Fruit fly (Drosophila melanogaster) whole organism, embryonic: ENCODE data around the gene spz5.

ENCODE experiments used
- Abd-B ChIP-seq: fragments of 200-800 bp; sonication (Bioruptor generic); optimal IDR thresholded peaks from 2 replicates; lab custom pipeline; 2018; ENCODE audit warnings: missing biosample characterization, mild to moderate bottlenecking, missing genetic modification characterization, moderate library complexity
- CG10274 ChIP-seq: fragments of 200-800 bp; sonication (Bioruptor generic); optimal IDR thresholded peaks from 3 replicates; lab custom pipeline; 2017; ENCODE audit warnings: missing biosample characterization, mild to moderate bottlenecking, missing genetic modification characterization
- CG10959 ChIP-seq: fragments of 200-800 bp; sonication (Bioruptor generic); IDR thresholded peaks from 2 replicates; pipeline ENCODE4 v1.3.6; 2022; ENCODE audit warnings: missing biosample characterization, missing genetic modification characterization
- CG13424 ChIP-seq: fragments of 200-800 bp; sonication (Bioruptor generic); optimal IDR thresholded peaks from 2 replicates; lab custom pipeline; 2019; ENCODE audit warnings: missing biosample characterization, mild to moderate bottlenecking, missing genetic modification characterization, moderate library complexity
- CG13624 ChIP-seq: fragments of 200-800 bp; sonication (Bioruptor generic); optimal IDR thresholded peaks from 2 replicates; lab custom pipeline; 2016; ENCODE audit warnings: missing biosample characterization, missing genetic modification characterization
- CG15514 ChIP-seq: fragments of 200-800 bp; sonication (Bioruptor generic); optimal IDR thresholded peaks from 3 replicates; lab custom pipeline; 2017; ENCODE audit warnings: missing biosample characterization, missing genetic modification characterization, mild to moderate bottlenecking, moderate library complexity, missing genetic modification reagents
- CG17359 ChIP-seq: fragments of 200-800 bp; sonication (Bioruptor generic); optimal IDR thresholded peaks from 3 replicates; lab custom pipeline; 2018; ENCODE audit warnings: missing biosample characterization, mild to moderate bottlenecking, missing genetic modification characterization, moderate library complexity
- CG17912 ChIP-seq: fragments of 200-800 bp; sonication (Bioruptor generic); optimal IDR thresholded peaks from 2 replicates; lab custom pipeline; 2018; ENCODE audit warnings: missing biosample characterization, mild to moderate bottlenecking, missing genetic modification characterization
- CG2199 ChIP-seq: fragments of 200-800 bp; sonication (Bioruptor generic); IDR thresholded peaks from 3 replicates; pipeline ENCODE4 v1.3.6; 2022; ENCODE audit warnings: missing biosample characterization, missing genetic modification characterization
- CG2678 ChIP-seq: fragments of 200-800 bp; sonication (Bioruptor generic); optimal IDR thresholded peaks from 3 replicates; lab custom pipeline; 2019; ENCODE audit warnings: missing biosample characterization, mild to moderate bottlenecking, missing genetic modification characterization, moderate library complexity
- CG3407 ChIP-seq: fragments of 200-800 bp; sonication (Bioruptor generic); optimal IDR thresholded peaks from 2 replicates; lab custom pipeline; 2018; ENCODE audit warnings: missing biosample characterization, mild to moderate bottlenecking, missing genetic modification characterization
- CG3995 ChIP-seq: fragments of 200-800 bp; sonication (Bioruptor generic); optimal IDR thresholded peaks from 3 replicates; lab custom pipeline; 2016; ENCODE audit warnings: missing biosample characterization, missing genetic modification characterization
- CG7372 ChIP-seq: fragments of 200-800 bp; sonication (Bioruptor generic); IDR thresholded peaks from 2 replicates; pipeline ENCODE4 v1.3.6; 2022; ENCODE audit warnings: missing biosample characterization, missing genetic modification characterization
- CG7987 ChIP-seq: fragments of 200-800 bp; sonication (Bioruptor generic); optimal IDR thresholded peaks from 2 replicates; lab custom pipeline; 2018; ENCODE audit warnings: missing biosample characterization, mild to moderate bottlenecking, missing genetic modification characterization, moderate library complexity
- CG8478 ChIP-seq: fragments of >200 bp; optimal IDR thresholded peaks from 2 replicates; lab custom pipeline; 2018
- CG9727 ChIP-seq: fragments of 200-800 bp; sonication (Bioruptor generic); optimal IDR thresholded peaks from 3 replicates; lab custom pipeline; 2017; ENCODE audit warnings: missing biosample characterization, mild to moderate bottlenecking, missing genetic modification characterization
- CkIIα-i1 ChIP-seq: fragments of 200-800 bp; sonication (Bioruptor generic); IDR thresholded peaks from 2 replicates; pipeline ENCODE4 v1.3.6; 2022; ENCODE audit warnings: missing biosample characterization, missing genetic modification characterization
- D19B ChIP-seq: fragments of 200-800 bp; sonication (Bioruptor generic); optimal IDR thresholded peaks from 2 replicates; lab custom pipeline; 2017; ENCODE audit warnings: missing biosample characterization, mild to moderate bottlenecking, missing genetic modification characterization
- Ets65A ChIP-seq: fragments of 200-800 bp; sonication (Bioruptor generic); peaks from one replicate; lab custom pipeline; 2016; ENCODE audit warnings: missing biosample characterization, missing genetic modification characterization
- Ets97D ChIP-seq: fragments of 200-800 bp; sonication (Bioruptor generic); optimal IDR thresholded peaks from 3 replicates; lab custom pipeline; 2016; ENCODE audit warnings: missing biosample characterization, missing genetic modification characterization
- HmgZ ChIP-seq: fragments of 200-800 bp; sonication (Bioruptor generic); optimal IDR thresholded peaks from 2 replicates; lab custom pipeline; 2018; ENCODE audit warnings: missing biosample characterization, mild to moderate bottlenecking, missing genetic modification characterization
- Lpt ChIP-seq: fragments of >200 bp; optimal IDR thresholded peaks from 2 replicates; lab custom pipeline; 2018; ENCODE audit warnings: missing biosample characterization, missing genetic modification characterization
- NC2β ChIP-seq: fragments of 200-800 bp; sonication (Bioruptor generic); optimal IDR thresholded peaks from 2 replicates; lab custom pipeline; 2016; ENCODE audit warnings: missing biosample characterization, missing genetic modification characterization
- Ravus ChIP-seq: fragments of 200-800 bp; sonication (Bioruptor generic); IDR thresholded peaks from 2 replicates; pipeline ENCODE4 v1.3.6; 2022; ENCODE audit warnings: missing biosample characterization, missing genetic modification characterization
- Rx ChIP-seq: fragments of 200-800 bp; sonication (Bioruptor generic); IDR thresholded peaks from 2 replicates; pipeline ENCODE4 v1.3.6; 2022; ENCODE audit warnings: missing biosample characterization, missing genetic modification characterization
- Sox102F ChIP-seq: fragments of 200-800 bp; sonication (Bioruptor generic); optimal IDR thresholded peaks from 2 replicates; lab custom pipeline; 2018; ENCODE audit warnings: missing biosample characterization, mild to moderate bottlenecking, missing genetic modification characterization, moderate library complexity
- ase ChIP-seq: fragments of 200-800 bp; sonication (Bioruptor generic); IDR thresholded peaks from 3 replicates; pipeline ENCODE4 v1.3.6; 2022; ENCODE audit warnings: missing biosample characterization, missing genetic modification characterization
- az2 ChIP-seq: fragments of 200-800 bp; sonication (Bioruptor generic); optimal IDR thresholded peaks from 3 replicates; lab custom pipeline; 2016; ENCODE audit warnings: missing biosample characterization, missing genetic modification characterization
- cato ChIP-seq: fragments of 200-800 bp; sonication (Bioruptor generic); optimal IDR thresholded peaks from 2 replicates; lab custom pipeline; 2016; ENCODE audit warnings: missing biosample characterization, missing genetic modification characterization, borderline replicate concordance
- caup ChIP-seq: fragments of 200-800 bp; sonication (Bioruptor generic); optimal IDR thresholded peaks from 3 replicates; lab custom pipeline; 2017; ENCODE audit warnings: missing biosample characterization, mild to moderate bottlenecking, missing genetic modification characterization, moderate library complexity; ENCODE audit not compliant: severe bottlenecking
- cg ChIP-seq: fragments of 200-800 bp; sonication (Bioruptor generic); optimal IDR thresholded peaks from 3 replicates; lab custom pipeline; 2019; ENCODE audit warnings: missing biosample characterization, mild to moderate bottlenecking, missing genetic modification characterization, moderate library complexity
- croc ChIP-seq: fragments of 200-800 bp; sonication (Bioruptor generic); conservative IDR thresholded peaks from 3 replicates; pipeline ENCODE4 v1.3.6; 2022; ENCODE audit warnings: missing biosample characterization, missing genetic modification characterization
- dimm ChIP-seq: fragments of 200-800 bp; sonication (Bioruptor generic); IDR thresholded peaks from 2 replicates; pipeline ENCODE4 v1.3.6; 2022; ENCODE audit warnings: missing biosample characterization, missing genetic modification characterization
- dpn ChIP-seq, 2 experiments: fragments of 200-800 bp; sonication (Bioruptor generic); optimal IDR thresholded peaks; 3 replicates each; lab custom pipeline; 2016; ENCODE audit warnings: missing biosample characterization in 2 of 2, missing genetic modification characterization in 2 of 2
- ems ChIP-seq: fragments of 200-800 bp; sonication (Bioruptor generic); optimal IDR thresholded peaks from 3 replicates; lab custom pipeline; 2016; ENCODE audit warnings: missing biosample characterization, missing genetic modification characterization
- ewg ChIP-seq: fragments of 200-800 bp; sonication (Bioruptor generic); optimal IDR thresholded peaks from 3 replicates; lab custom pipeline; 2017; ENCODE audit warnings: mild to moderate bottlenecking, missing biosample characterization, missing genetic modification reagents, missing genetic modification characterization
- gem ChIP-seq: fragments of 200-800 bp; sonication (Bioruptor generic); optimal IDR thresholded peaks from 2 replicates; lab custom pipeline; 2019; ENCODE audit warnings: missing biosample characterization, mild to moderate bottlenecking, missing genetic modification characterization, moderate library complexity
- grau ChIP-seq: fragments of 200-800 bp; optimal IDR thresholded peaks from 3 replicates; lab custom pipeline; 2019; ENCODE audit warnings: missing biosample characterization, mild to moderate bottlenecking, missing genetic modification characterization, moderate library complexity
- gt ChIP-seq: fragments of 200-800 bp; sonication (Bioruptor generic); IDR thresholded peaks from 2 replicates; pipeline ENCODE4 v1.3.6; 2022; ENCODE audit warnings: missing biosample characterization, missing genetic modification characterization
- ind ChIP-seq: fragments of 200-800 bp; sonication (Bioruptor generic); optimal IDR thresholded peaks from 3 replicates; lab custom pipeline; 2016; ENCODE audit warnings: missing biosample characterization, missing genetic modification characterization
- lab ChIP-seq: fragments of 200-800 bp; sonication (Bioruptor generic); optimal IDR thresholded peaks from 3 replicates; lab custom pipeline; 2017; ENCODE audit warnings: missing biosample characterization, missing genetic modification characterization, mild to moderate bottlenecking, moderate library complexity, missing genetic modification reagents
- maf-S ChIP-seq: fragments of 200-800 bp; sonication (Bioruptor generic); optimal IDR thresholded peaks from 2 replicates; lab custom pipeline; 2016; ENCODE audit warnings: missing biosample characterization, missing genetic modification characterization
- nerfin-1 ChIP-seq: fragments of 200-800 bp; sonication (Bioruptor generic); optimal IDR thresholded peaks from 3 replicates; lab custom pipeline; 2019; ENCODE audit warnings: missing biosample characterization, mild to moderate bottlenecking, missing genetic modification characterization, moderate library complexity
- pnt ChIP-seq: fragments of 200-800 bp; sonication (Bioruptor generic); optimal IDR thresholded peaks from 3 replicates; lab custom pipeline; 2016; ENCODE audit warnings: missing biosample characterization, missing genetic modification characterization
- psq ChIP-seq: fragments of 200-800 bp; sonication (Bioruptor generic); optimal IDR thresholded peaks from 2 replicates; lab custom pipeline; 2017; ENCODE audit warnings: missing biosample characterization, missing genetic modification characterization
- sc ChIP-seq, 3 experiments: fragments of >200 bp in 2 of 3; fragments of 200-800 bp in 1 of 3; sonication (Bioruptor generic) in 1 of 3; optimal IDR thresholded peaks; 2 replicates in 2 of 3; 3 replicates in 1 of 3; lab custom pipeline; 2017; ENCODE audit warnings: mild to moderate bottlenecking in 1 of 3, missing biosample characterization in 1 of 3, missing genetic modification characterization in 1 of 3, missing genetic modification reagents in 1 of 3
- sim ChIP-seq: fragments of 200-800 bp; sonication (Bioruptor generic); IDR thresholded peaks from 2 replicates; pipeline ENCODE4 v1.3.6; 2022; ENCODE audit warnings: missing biosample characterization, missing genetic modification characterization
- sr ChIP-seq: fragments of 200-800 bp; sonication (Bioruptor generic); IDR thresholded peaks from 3 replicates; pipeline ENCODE4 v1.3.6; 2022; ENCODE audit warnings: missing biosample characterization, missing genetic modification characterization
- tap ChIP-seq: fragments of 200-800 bp; optimal IDR thresholded peaks from 3 replicates; lab custom pipeline; 2019; ENCODE audit warnings: missing biosample characterization, mild to moderate bottlenecking, missing genetic modification characterization, moderate library complexity
- trh ChIP-seq: fragments of 200-800 bp; sonication (Bioruptor generic); optimal IDR thresholded peaks from 2 replicates; lab custom pipeline; 2016; ENCODE audit warnings: missing biosample characterization, missing genetic modification characterization

The spz5 gene

DNA sequence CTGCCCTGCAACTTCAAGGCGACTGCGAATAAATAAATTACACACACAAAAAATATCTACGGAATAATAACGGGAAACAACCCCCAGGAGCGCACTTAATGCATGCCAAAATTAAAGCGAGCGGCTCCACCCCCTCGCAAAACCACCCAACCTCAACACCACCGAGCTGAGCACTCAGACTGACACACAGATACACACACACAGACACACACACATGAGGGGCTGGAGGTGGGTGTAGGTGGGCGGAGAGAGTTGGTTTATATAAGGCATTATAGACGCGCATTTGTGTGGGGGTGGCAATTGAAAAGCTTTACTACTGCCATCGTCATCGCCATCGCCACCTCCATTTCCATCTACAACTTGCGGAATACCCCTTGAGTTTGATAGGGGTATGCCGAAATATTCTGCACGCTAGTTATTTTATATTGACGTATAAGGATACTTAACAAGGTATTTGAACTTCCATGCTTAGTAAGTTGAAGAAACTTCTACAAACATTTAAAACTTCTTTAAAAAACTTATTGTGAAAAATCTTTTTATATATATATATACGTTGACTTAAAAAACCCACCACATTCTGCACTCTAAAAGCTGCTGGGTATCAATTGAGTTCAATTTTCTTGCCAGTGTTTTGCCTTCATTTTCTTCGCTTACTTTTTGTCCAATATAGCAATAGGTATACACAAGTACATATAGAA is 46.9 kb downstream of the spz5 start (continued):
- TF ChIP-seq CG17912 (GFP tag; lab: Kevin White, UChicago) (no peak), pnt (GFP tag; lab: Kevin White, UChicago) (no peak), CG9727 (GFP tag; lab: Kevin White, UChicago) (no peak), ems (GFP tag; lab: Kevin White, UChicago) (no peak), CG3995 (GFP tag; lab: Kevin White, UChicago) (no peak), caup (GFP tag; lab: Kevin White, UChicago) (peak; percentile 49), CG17359 (tag; lab: Kevin White, UChicago) (peak; percentile 71), CkIIα-i1 (GFP tag; lab: Robert Waterston, UW) (no peak), sr (GFP tag; lab: Robert Waterston, UW) (no peak), trh (GFP tag; lab: Kevin White, UChicago) (no peak), cg (GFP tag; lab: Kevin White, UChicago) (peak; percentile 36), CG2199 (GFP tag; lab: Robert Waterston, UW) (no peak), D19B (GFP tag; lab: Kevin White, UChicago) (peak; percentile 91), az2 (GFP tag; lab: Kevin White, UChicago) (peak; percentile 24), ind (GFP tag; lab: Kevin White, UChicago) (peak; percentile 39), ase (GFP tag; lab: Robert Waterston, UW) (0 out of 3 replicates have a peak, but pooled peaks have one; percentile 40), CG7372 (GFP tag; lab: Robert Waterston, UW) (peak; percentile 17; the same call in 1 of the 2 replicates), Abd-B (GFP tag; lab: Kevin White, UChicago) (peak; percentile 58), sim (GFP tag; lab: Robert Waterston, UW) (no peak), dpn (GFP tag; optimal IDR thresholded peaks at IDR 0.05; lab: Kevin White, UChicago) (peak in 1 of 2 experiments; percentile 27), psq (GFP tag; lab: Kevin White, UChicago) (no peak), ewg (GFP tag; lab: Kevin White, UChicago) (peak; percentile 11), Sox102F (peak; percentile 54), nerfin-1 (tag; lab: Kevin White, UChicago) (no peak), gt (GFP tag; lab: Robert Waterston, UW) (no peak), CG10274 (GFP tag; lab: Kevin White, UChicago) (no peak), Ets97D (no peak), CG3407 (GFP tag; lab: Kevin White, UChicago) (peak; percentile 12), CG10959 (GFP tag; lab: Robert Waterston, UW) (no peak), sc (optimal IDR thresholded peaks at IDR 0.05; lab: Kevin White, UChicago) (no peak), sc (GFP tag; optimal IDR thresholded peaks at IDR 0.05; lab: Kevin White, UChicago) (no peak), tap (tag; lab: Kevin White, UChicago) (peak; percentile 30), Ravus (no peak), croc (GFP tag; lab: Robert Waterston, UW) (no peak), CG13624 (no peak), cato (GFP tag; lab: Kevin White, UChicago) (no peak), Lpt (no peak), CG13424 (tag; lab: Kevin White, UChicago) (peak; percentile 71), Rx (GFP tag; lab: Robert Waterston, UW) (0 out of 2 replicates have a peak, but pooled peaks have one; percentile 19), CG2678 (tag; lab: Kevin White, UChicago) (peak; percentile 76), CG15514 (GFP tag; lab: Kevin White, UChicago) (peak; percentile 24), grau (peak; percentile 66), CG7987 (GFP tag; lab: Kevin White, UChicago) (no peak), HmgZ (tag; lab: Kevin White, UChicago) (no peak), gem (tag; lab: Kevin White, UChicago) (peak; percentile 69), Ets65A (GFP tag; lab: Kevin White, UChicago) (peak; percentile 84), dimm (GFP tag; lab: Robert Waterston, UW) (no peak), NC2β (GFP tag; lab: Kevin White, UChicago) (no peak), CG8478 (lab: Kevin White, UChicago) (no peak), lab (peak; percentile 72), maf-S (GFP tag; lab: Kevin White, UChicago) (no peak)
